Worm (Caenorhabditis elegans) whole organism, young adult: ENCODE results near the gene srxa-12.

Experiments used
- K12H6.12 ChIP-seq: fragments of 200-800 bp; sonication (Bioruptor generic); optimal IDR thresholded peaks from 2 replicates; lab custom pipeline; 2018; ENCODE audit warnings: mild to moderate bottlenecking, missing genetic modification characterization, missing compliant biosample characterization
- attf-3 ChIP-seq: fragments of 200-800 bp; sonication (Bioruptor generic); conservative IDR thresholded peaks from 2 replicates; pipeline ENCODE4 v1.3.6; 2022; ENCODE audit warnings: missing genetic modification reagents, missing genetic modification characterization, missing compliant biosample characterization
- nfya-2 ChIP-seq: fragments of 200-800 bp; sonication (Bioruptor generic); IDR thresholded peaks from 2 replicates; pipeline ENCODE4 v1.3.6; 2022; ENCODE audit warnings: missing genetic modification reagents, missing genetic modification characterization, missing compliant biosample characterization

- TF ChIP-seq K12H6.12 (tag; lab: Kevin White, UChicago) (no peak), nfya-2 (no peak), attf-3 (GFP tag; lab: Robert Waterston, UW) (no peak)
These were observed 8.2 kb upstream of the srxa-12 start, which contains the start of gene str-250 for ce11 chrV:13918341-13918740.
